Fruit fly (Drosophila melanogaster): Measurements from ENCODE around the gene Cpr64Ac.
A peak's percentile ranks its signal among the peaks of the same experiment; 100 is the strongest.

The Cpr64Ac gene

dm6 chr3L:4253611-4254300, 41.0 kb upstream of the Cpr64Ac start (continued):
- no peak for TF ChIP-seq fd102C (GFP tag; optimal IDR thresholded peaks at IDR 0.05)
- TF ChIP-seq ATbp (GFP tag; optimal IDR thresholded peaks at IDR 0.05), result no peak
- no peak for TF ChIP-seq Atf3 (GFP tag; optimal IDR thresholded peaks at IDR 0.05)
- no peak for TF ChIP-seq dmrt11E (tag; optimal IDR thresholded peaks at IDR 0.05)
- TF ChIP-seq CG30403 (GFP tag; optimal IDR thresholded peaks at IDR 0.05), result no peak
- no peak for TF ChIP-seq pnt (GFP tag; optimal IDR thresholded peaks at IDR 0.05)
- TF ChIP-seq inv (GFP tag; IDR thresholded peaks at IDR 0.05; ENCODE audit: partially characterized antibody), result no peak
- TF ChIP-seq CG14667 (GFP tag; IDR thresholded peaks at IDR 0.05), result no peak
- TF ChIP-seq E2f1 (GFP tag; IDR thresholded peaks at IDR 0.05), result no peak
- TF ChIP-seq Sox100B (GFP tag; optimal IDR thresholded peaks at IDR 0.05), result no peak
- no peak for TF ChIP-seq CG2202 (tag; optimal IDR thresholded peaks at IDR 0.05)
- no peak for TF ChIP-seq ERR (GFP tag; optimal IDR thresholded peaks at IDR 0.05)
- no peak for TF ChIP-seq CG4424 (GFP tag; optimal IDR thresholded peaks at IDR 0.05)
- TF ChIP-seq CG11504 (tag; optimal IDR thresholded peaks at IDR 0.05), result no peak
- no peak for TF ChIP-seq Sry-β (GFP tag; optimal IDR thresholded peaks at IDR 0.05)
- TF ChIP-seq Dp (GFP tag; optimal IDR thresholded peaks at IDR 0.05), result no peak
- 0 out of 2 replicates have a peak, but pooled peaks have one; percentile 17 for TF ChIP-seq ttk (GFP tag; IDR thresholded peaks at IDR 0.05)
- TF ChIP-seq CG6654 (GFP tag; optimal IDR thresholded peaks at IDR 0.05), result no peak
- TF ChIP-seq CG32772 (GFP tag; IDR thresholded peaks at IDR 0.05), result no peak
- no peak for TF ChIP-seq CG11247 (GFP tag; IDR thresholded peaks at IDR 0.05)
- no peak for TF ChIP-seq Nf-YA (GFP tag; IDR thresholded peaks at IDR 0.05)
- no peak for TF ChIP-seq Camta (GFP tag; optimal IDR thresholded peaks at IDR 0.05)
- TF ChIP-seq zfh1 (GFP tag; IDR thresholded peaks at IDR 0.05), result no peak
- no peak for TF ChIP-seq CG4730 (GFP tag; IDR thresholded peaks at IDR 0.05)
- no peak for TF ChIP-seq Dfd (GFP tag; optimal IDR thresholded peaks at IDR 0.05)
- TF ChIP-seq vnd (GFP tag; IDR thresholded peaks at IDR 0.05; ENCODE audit: partially characterized antibody), result no peak
- no peak for TF ChIP-seq Optix (GFP tag; IDR thresholded peaks at IDR 0.05)
- no peak for TF ChIP-seq trem (tag; optimal IDR thresholded peaks at IDR 0.05)
- TF ChIP-seq CG8944 (GFP tag; optimal IDR thresholded peaks at IDR 0.05), result no peak
- no peak for TF ChIP-seq Atf-2 (GFP tag; optimal IDR thresholded peaks at IDR 0.05)
- TF ChIP-seq CG6791 (GFP tag; IDR thresholded peaks at IDR 0.05; ENCODE audit: partially characterized antibody), result no peak
- TF ChIP-seq Dad (GFP tag; optimal IDR thresholded peaks at IDR 0.05), result no peak
- peak; percentile 6 for TF ChIP-seq CG12104 (GFP tag; optimal IDR thresholded peaks at IDR 0.05)
- TF ChIP-seq Fer2 (tag; optimal IDR thresholded peaks at IDR 0.05), result no peak
- no peak for TF ChIP-seq da (GFP tag; optimal IDR thresholded peaks at IDR 0.05)
- no peak for TF ChIP-seq CG42726 (GFP tag; IDR thresholded peaks at IDR 0.05; ENCODE audit: partially characterized antibody)
- TF ChIP-seq CG10959 (GFP tag; IDR thresholded peaks at IDR 0.05), result 0 out of 2 replicates have a peak, but pooled peaks have one; percentile 31
- TF ChIP-seq CG9817 (tag; optimal IDR thresholded peaks at IDR 0.05), result no peak
- TF ChIP-seq B-H2 (GFP tag; optimal IDR thresholded peaks at IDR 0.05), result no peak
- TF ChIP-seq seq (GFP tag; IDR thresholded peaks at IDR 0.05), result no peak
- no peak for TF ChIP-seq hb (GFP tag; IDR thresholded peaks at IDR 0.05; ENCODE audit: partially characterized antibody)
- no peak for TF ChIP-seq CTCF (GFP tag; optimal IDR thresholded peaks at IDR 0.05)
- TF ChIP-seq CG15601 (tag; optimal IDR thresholded peaks at IDR 0.05), result no peak
- TF ChIP-seq gsb (GFP tag; IDR thresholded peaks at IDR 0.05), result no peak
- no peak for TF ChIP-seq CG34224 (GFP tag; IDR thresholded peaks at IDR 0.05; ENCODE audit: partially characterized antibody)
- TF ChIP-seq gem (tag; optimal IDR thresholded peaks at IDR 0.05), result no peak
- no peak for TF ChIP-seq run (tag; optimal IDR thresholded peaks at IDR 0.05)
- TF ChIP-seq Oaz (GFP tag; IDR thresholded peaks at IDR 0.05), result no peak
- TF ChIP-seq ind (GFP tag; optimal IDR thresholded peaks at IDR 0.05), result no peak
- TF ChIP-seq CG4282 (GFP tag; optimal IDR thresholded peaks at IDR 0.05), result no peak
- TF ChIP-seq CG34376 (GFP tag; optimal IDR thresholded peaks at IDR 0.05), result no peak

Data from whole organism, embryonic.